Worm (Caenorhabditis elegans) whole organism, late embryonic: ENCODE data around the gene ard-1.
A peak's percentile ranks its signal among the peaks of the same experiment; 100 is the strongest.

Experiments used
- F13H6.1 ChIP-seq: sonication (generic microtip); optimal IDR thresholded peaks from 2 replicates; lab custom pipeline; 2016; ENCODE audit warnings: missing genetic modification characterization, missing compliant biosample characterization
- K09A11.1 ChIP-seq: sonication (generic microtip); optimal IDR thresholded peaks from 2 replicates; lab custom pipeline; 2017; ENCODE audit warnings: antibody characterized with exemption, mild to moderate bottlenecking, missing genetic modification characterization, missing compliant biosample characterization; ENCODE audit not compliant: insufficient read depth
- ahr-1 ChIP-seq: sonication (generic microtip); optimal IDR thresholded peaks from 2 replicates; lab custom pipeline; 2016; ENCODE audit warnings: missing genetic modification characterization, missing compliant biosample characterization
- ama-1 ChIP-seq: fragments of 150-350 bp; optimal IDR thresholded peaks from 2 replicates; lab custom pipeline; 2014
- ceh-14 ChIP-seq: sonication (generic microtip); optimal IDR thresholded peaks from 2 replicates; lab custom pipeline; 2016; ENCODE audit warnings: missing genotype, missing genetic modification characterization, missing compliant biosample characterization
- ets-4 ChIP-seq: sonication (generic microtip); optimal IDR thresholded peaks from 2 replicates; lab custom pipeline; 2016; ENCODE audit warnings: missing genetic modification characterization, missing compliant biosample characterization
- hlh-6 ChIP-seq: sonication (generic microtip); optimal IDR thresholded peaks from 2 replicates; lab custom pipeline; 2016; ENCODE audit warnings: missing genotype, missing genetic modification characterization, missing compliant biosample characterization
- lim-6 ChIP-seq: sonication (generic microtip); optimal IDR thresholded peaks from 2 replicates; lab custom pipeline; 2016; ENCODE audit warnings: missing genetic modification characterization, missing compliant biosample characterization
- lin-11 ChIP-seq: fragments of 200-800 bp; sonication (Bioruptor generic); optimal IDR thresholded peaks from 2 replicates; lab custom pipeline; 2018; ENCODE audit warnings: mild to moderate bottlenecking, missing genetic modification characterization, missing compliant biosample characterization
- madf-2 ChIP-seq: sonication (generic microtip); optimal IDR thresholded peaks from 2 replicates; lab custom pipeline; 2017; ENCODE audit warnings: missing genetic modification characterization, missing compliant biosample characterization
- nhr-11 ChIP-seq: fragments of 150-350 bp; optimal IDR thresholded peaks from 2 replicates; lab custom pipeline; 2014; ENCODE audit warnings: missing biosample characterization, missing genetic modification characterization
- sox-4 ChIP-seq: sonication (generic microtip); optimal IDR thresholded peaks from 2 replicates; lab custom pipeline; 2017; ENCODE audit warnings: mild to moderate bottlenecking, missing genetic modification characterization, inconsistent platforms, missing compliant biosample characterization
- unc-86 ChIP-seq: sonication (generic microtip); optimal IDR thresholded peaks from 2 replicates; lab custom pipeline; 2016; ENCODE audit warnings: missing genetic modification characterization, missing compliant biosample characterization

DNA sequence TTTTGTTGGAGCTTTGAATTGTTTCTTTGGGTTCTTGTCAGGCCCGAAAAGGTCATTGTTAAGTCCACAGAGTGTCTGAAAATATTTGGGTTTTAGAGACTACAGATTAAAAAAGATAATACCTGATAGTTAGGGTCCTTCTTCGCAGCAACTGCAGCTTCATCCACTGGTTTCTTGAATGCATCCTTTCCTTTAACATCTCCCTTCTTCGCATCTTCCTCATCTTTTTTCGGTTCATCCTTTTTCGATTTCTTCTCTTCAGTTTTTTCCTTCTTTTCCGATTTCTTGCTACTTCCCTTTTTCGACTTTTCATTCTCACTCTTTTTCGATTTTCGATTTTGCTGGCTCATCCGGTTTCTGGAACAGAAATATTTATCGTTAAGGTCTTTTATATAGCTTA is 27.6 kb upstream of the ard-1 start:
- no peak for TF ChIP-seq F13H6.1 (tag; lab: Kevin White, UChicago)
- no peak for TF ChIP-seq sox-4 (tag; lab: Kevin White, UChicago)
- TF ChIP-seq lin-11 (tag; lab: Kevin White, UChicago) = no peak
- TF ChIP-seq ceh-14 (tag; lab: Kevin White, UChicago) = no peak
- no peak for TF ChIP-seq unc-86 (tag; lab: Kevin White, UChicago)
- no peak for TF ChIP-seq ets-4 (tag; lab: Kevin White, UChicago)
- TF ChIP-seq ahr-1 (tag; lab: Kevin White, UChicago) = no peak
- TF ChIP-seq hlh-6 (tag; lab: Kevin White, UChicago) = no peak
- no peak for TF ChIP-seq lim-6
- no peak for TF ChIP-seq madf-2 (tag; lab: Kevin White, UChicago)
- TF ChIP-seq ama-1 (lab: Kevin White, UChicago) = no peak
- TF ChIP-seq nhr-11 = peak; percentile 79
- TF ChIP-seq K09A11.1 (tag; lab: Kevin White, UChicago) = no peak
